Worm (Caenorhabditis elegans) whole organism, young adult: ENCODE measurements around the gene fbxa-157.
A peak's percentile ranks its signal among the peaks of the same experiment; 100 is the strongest.

Experiments used
- B0019.2 ChIP-seq: fragments of 200-800 bp; sonication (Bioruptor generic); conservative IDR thresholded peaks from 2 replicates; pipeline ENCODE4 v1.3.6; 2022; ENCODE audit warnings: missing genetic modification reagents, missing genetic modification characterization, missing compliant biosample characterization
- B0261.1 ChIP-seq: sonication (generic microtip); optimal IDR thresholded peaks from 2 replicates; lab custom pipeline; 2016; ENCODE audit warnings: mild to moderate bottlenecking, missing genetic modification characterization, moderate library complexity, missing compliant biosample characterization
- B0336.3 ChIP-seq: fragments of 200-800 bp; sonication (Bioruptor generic); IDR thresholded peaks from 2 replicates; pipeline ENCODE4 v1.3.6; 2022; ENCODE audit warnings: missing genetic modification characterization, missing compliant biosample characterization
- C17E4.6 ChIP-seq: fragments of 200-800 bp; sonication (Bioruptor generic); IDR thresholded peaks from 2 replicates; pipeline ENCODE4 v1.3.6; 2022; ENCODE audit warnings: missing genetic modification reagents, missing genetic modification characterization, missing compliant biosample characterization
- F52B5.7 ChIP-seq: sonication (generic microtip); optimal IDR thresholded peaks from 2 replicates; lab custom pipeline; 2016; ENCODE audit warnings: mild to moderate bottlenecking, missing genetic modification characterization, missing compliant biosample characterization
- F57C9.4 ChIP-seq: sonication (generic microtip); optimal IDR thresholded peaks from 2 replicates; lab custom pipeline; 2017; ENCODE audit warnings: mild to moderate bottlenecking, missing genetic modification characterization, missing compliant biosample characterization
- K11D2.4 ChIP-seq: fragments of 200-800 bp; sonication (Bioruptor generic); IDR thresholded peaks from 2 replicates; pipeline ENCODE4 v1.3.6; 2022; ENCODE audit warnings: missing genetic modification reagents, missing genetic modification characterization, missing compliant biosample characterization
- Y53F4B.3 ChIP-seq: fragments of 200-800 bp; sonication (Bioruptor generic); IDR thresholded peaks from 2 replicates; pipeline ENCODE4 v1.3.6; 2022; ENCODE audit warnings: missing genetic modification reagents, missing genetic modification characterization, missing compliant biosample characterization
- Y67H2A.10 ChIP-seq: fragments of 200-800 bp; sonication (Bioruptor generic); conservative IDR thresholded peaks from 2 replicates; pipeline ENCODE4 v1.3.6; 2022; ENCODE audit warnings: missing genetic modification reagents, missing genetic modification characterization, missing compliant biosample characterization
- Y95B8A.8 ChIP-seq: fragments of 200-800 bp; sonication (Bioruptor generic); IDR thresholded peaks from 2 replicates; pipeline ENCODE4 v1.3.6; 2022; ENCODE audit warnings: missing genetic modification reagents, missing genetic modification characterization, missing compliant biosample characterization
- attf-3 ChIP-seq: fragments of 200-800 bp; sonication (Bioruptor generic); conservative IDR thresholded peaks from 2 replicates; pipeline ENCODE4 v1.3.6; 2022; ENCODE audit warnings: missing genetic modification reagents, missing genetic modification characterization, missing compliant biosample characterization
- attf-5 ChIP-seq: fragments of 200-800 bp; sonication (Bioruptor generic); optimal IDR thresholded peaks from 2 replicates; lab custom pipeline; 2018; ENCODE audit warnings: mild to moderate bottlenecking, missing genetic modification characterization, missing compliant biosample characterization
- bed-1 ChIP-seq: fragments of 200-800 bp; sonication (Bioruptor generic); IDR thresholded peaks from 2 replicates; pipeline ENCODE4 v1.3.6; 2022; ENCODE audit warnings: missing genetic modification reagents, missing genetic modification characterization, missing compliant biosample characterization
- bed-2 ChIP-seq: fragments of 200-800 bp; sonication (Bioruptor generic); IDR thresholded peaks from 2 replicates; pipeline ENCODE4 v1.3.6; 2022; ENCODE audit warnings: missing genetic modification reagents, missing genetic modification characterization, missing compliant biosample characterization
- cebp-1 ChIP-seq, 2 experiments: fragments of 200-800 bp in 1 of 2; sonication (Bioruptor generic) in 1 of 2; sonication (generic microtip) in 1 of 2; IDR thresholded peaks in 1 of 2; optimal IDR thresholded peaks in 1 of 2; 2 replicates each; pipeline versions ENCODE4 v1.3.6 to Lab custom; 2017 to 2022; ENCODE audit warnings: missing compliant biosample characterization in 2 of 2, missing genetic modification characterization in 2 of 2, mild to moderate bottlenecking in 1 of 2, missing genetic modification reagents in 1 of 2, moderate library complexity in 1 of 2
- ceh-27 ChIP-seq: fragments of 200-800 bp; sonication (Bioruptor generic); optimal IDR thresholded peaks from 2 replicates; lab custom pipeline; 2018; ENCODE audit warnings: mild to moderate bottlenecking, missing genetic modification characterization, moderate library complexity, missing compliant biosample characterization
- ceh-58 ChIP-seq: fragments of 200-800 bp; sonication (Bioruptor generic); IDR thresholded peaks from 2 replicates; pipeline ENCODE4 v1.3.6; 2022; ENCODE audit warnings: missing genetic modification characterization, missing compliant biosample characterization
- dpl-1 ChIP-seq: fragments of 150-350 bp; optimal IDR thresholded peaks from 2 replicates; lab custom pipeline; 2014; ENCODE audit warnings: missing biosample characterization, missing genetic modification reagents, missing genetic modification characterization
- egl-44 ChIP-seq: fragments of 200-800 bp; sonication (Bioruptor generic); IDR thresholded peaks from 2 replicates; pipeline ENCODE4 v1.3.6; 2022; ENCODE audit warnings: missing genetic modification reagents, missing genetic modification characterization, missing compliant biosample characterization
- egrh-3 ChIP-seq: fragments of 200-800 bp; sonication (Bioruptor generic); IDR thresholded peaks from 2 replicates; pipeline ENCODE4 v1.3.6; 2022; ENCODE audit warnings: missing genetic modification reagents, missing genetic modification characterization, missing compliant biosample characterization
- ets-4 ChIP-seq: fragments of 200-800 bp; sonication (Bioruptor generic); optimal IDR thresholded peaks from 2 replicates; lab custom pipeline; 2018; ENCODE audit warnings: mild to moderate bottlenecking, missing genetic modification characterization, missing compliant biosample characterization
- him-1 ChIP-seq: sonication (generic microtip); optimal IDR thresholded peaks from 2 replicates; lab custom pipeline; 2016; ENCODE audit warnings: missing genotype, missing genetic modification reagents, missing genetic modification characterization, missing compliant biosample characterization
- hlh-26 ChIP-seq: fragments of 200-800 bp; sonication (Bioruptor generic); conservative IDR thresholded peaks from 2 replicates; pipeline ENCODE4 v1.3.6; 2022; ENCODE audit warnings: missing genetic modification reagents, missing genetic modification characterization, missing compliant biosample characterization
- hmg-20 ChIP-seq: fragments of 200-800 bp; sonication (Bioruptor generic); IDR thresholded peaks from 2 replicates; pipeline ENCODE4 v1.3.6; 2022; ENCODE audit warnings: missing genetic modification reagents, missing genetic modification characterization, missing compliant biosample characterization
- lag-1 ChIP-seq: fragments of 200-800 bp; sonication (Bioruptor generic); IDR thresholded peaks from 2 replicates; pipeline ENCODE4 v1.3.6; 2022; ENCODE audit warnings: missing genetic modification reagents, missing genetic modification characterization, missing compliant biosample characterization
- lin-54 ChIP-seq: fragments of 200-800 bp; sonication (Bioruptor generic); optimal IDR thresholded peaks from 2 replicates; lab custom pipeline; 2018; ENCODE audit warnings: mild to moderate bottlenecking, missing genetic modification characterization, missing compliant biosample characterization
- lsy-27 ChIP-seq: sonication (generic microtip); optimal IDR thresholded peaks from 2 replicates; lab custom pipeline; 2017; ENCODE audit warnings: missing genetic modification characterization, mild to moderate bottlenecking, missing compliant biosample characterization, antibody characterized with exemption, missing genotype, borderline replicate concordance; ENCODE audit not compliant: insufficient read depth
- madf-10 ChIP-seq: sonication (generic microtip); optimal IDR thresholded peaks from 2 replicates; lab custom pipeline; 2016; ENCODE audit warnings: mild to moderate bottlenecking, missing genetic modification characterization, missing compliant biosample characterization
- madf-6 ChIP-seq: fragments of 200-800 bp; sonication (Bioruptor generic); IDR thresholded peaks from 2 replicates; pipeline ENCODE4 v1.3.6; 2022; ENCODE audit warnings: missing genetic modification reagents, missing genetic modification characterization, missing compliant biosample characterization
- madf-8 ChIP-seq: fragments of 200-800 bp; sonication (Bioruptor generic); conservative IDR thresholded peaks from 2 replicates; pipeline ENCODE4 v1.3.6; 2022; ENCODE audit warnings: missing genetic modification reagents, missing genetic modification characterization, missing compliant biosample characterization
- mes-4 ChIP-seq: sonication (generic microtip); optimal IDR thresholded peaks from 2 replicates; lab custom pipeline; 2016; ENCODE audit warnings: missing genotype, missing genetic modification characterization, missing compliant biosample characterization
- nfya-2 ChIP-seq: fragments of 200-800 bp; sonication (Bioruptor generic); IDR thresholded peaks from 2 replicates; pipeline ENCODE4 v1.3.6; 2022; ENCODE audit warnings: missing genetic modification reagents, missing genetic modification characterization, missing compliant biosample characterization
- nhr-120 ChIP-seq: fragments of 200-800 bp; sonication (Bioruptor generic); IDR thresholded peaks from 2 replicates; pipeline ENCODE4 v1.3.6; 2022; ENCODE audit warnings: missing genetic modification characterization, missing compliant biosample characterization
- nhr-179 ChIP-seq: sonication (generic microtip); optimal IDR thresholded peaks from 2 replicates; lab custom pipeline; 2016; ENCODE audit warnings: mild to moderate bottlenecking, missing genetic modification characterization, missing compliant biosample characterization
- pha-4 ChIP-seq: fragments of 150-350 bp; sonication (generic microtip); optimal IDR thresholded peaks from 2 replicates; lab custom pipeline; 2014; ENCODE audit warnings: missing biosample characterization, missing genetic modification reagents, missing genetic modification characterization
- rec-8 ChIP-seq, 2 experiments: sonication (generic microtip); optimal IDR thresholded peaks; 2 replicates each; lab custom pipeline; 2016; ENCODE audit warnings: mild to moderate bottlenecking in 2 of 2, missing genetic modification characterization in 2 of 2, missing genetic modification reagents in 2 of 2, missing genotype in 2 of 2, missing biosample characterization in 1 of 2, missing compliant biosample characterization in 1 of 2, moderate library complexity in 1 of 2
- rpc-1 ChIP-seq, 2 experiments: fragments of 150-350 bp in 1 of 2; sonication (generic microtip) in 1 of 2; optimal IDR thresholded peaks; 2 replicates each; lab custom pipeline; 2014 to 2018; ENCODE audit warnings: missing biosample characterization in 1 of 2, missing genetic modification characterization in 1 of 2, missing genetic modification reagents in 1 of 2, missing genotype in 1 of 2
- sdz-38 ChIP-seq: sonication (generic microtip); optimal IDR thresholded peaks from 2 replicates; lab custom pipeline; 2016; ENCODE audit warnings: missing genotype, missing genetic modification characterization, missing compliant biosample characterization
- snpc-1.1 ChIP-seq: sonication (generic microtip); optimal IDR thresholded peaks from 2 replicates; lab custom pipeline; 2017; ENCODE audit warnings: missing genetic modification characterization, mild to moderate bottlenecking, missing compliant biosample characterization, antibody characterized with exemption, moderate library complexity, missing genotype, missing genetic modification reagents; ENCODE audit not compliant: insufficient read depth
- snpc-1.3 ChIP-seq: sonication (generic microtip); optimal IDR thresholded peaks from 2 replicates; lab custom pipeline; 2017; ENCODE audit warnings: missing genetic modification characterization, mild to moderate bottlenecking, missing compliant biosample characterization, antibody characterized with exemption, moderate library complexity, missing genotype, missing genetic modification reagents; ENCODE audit not compliant: insufficient read depth
- snpc-4 ChIP-seq, 5 experiments: fragments of 150-350 bp in 1 of 5; sonication (generic microtip) in 4 of 5; optimal IDR thresholded peaks; 2 replicates each; lab custom pipeline; 2014 to 2018; ENCODE audit warnings: missing genetic modification characterization in 5 of 5, missing biosample characterization in 3 of 5, antibody characterized with exemption in 2 of 5, mild to moderate bottlenecking in 2 of 5, missing compliant biosample characterization in 2 of 5, missing genotype in 2 of 5, moderate library complexity in 2 of 5, missing genetic modification reagents in 1 of 5
- sptf-2 ChIP-seq: fragments of 200-800 bp; sonication (Bioruptor generic); optimal IDR thresholded peaks from 2 replicates; lab custom pipeline; 2018; ENCODE audit warnings: mild to moderate bottlenecking, missing genetic modification characterization, missing compliant biosample characterization
- tbp1 ChIP-seq: fragments of 200-800 bp; sonication (Bioruptor generic); optimal IDR thresholded peaks from 2 replicates; lab custom pipeline; 2018; ENCODE audit warnings: mild to moderate bottlenecking, missing genetic modification characterization, missing compliant biosample characterization
- unc-130 ChIP-seq: sonication (generic microtip); optimal IDR thresholded peaks from 2 replicates; lab custom pipeline; 2016; ENCODE audit warnings: missing genetic modification reagents, missing genetic modification characterization, missing compliant biosample characterization
- ztf-22 ChIP-seq: fragments of 200-800 bp; sonication (Bioruptor generic); optimal IDR thresholded peaks from 2 replicates; lab custom pipeline; 2018; ENCODE audit warnings: mild to moderate bottlenecking, missing genetic modification characterization, moderate library complexity, missing compliant biosample characterization
- ztf-28 ChIP-seq: fragments of 200-800 bp; sonication (Bioruptor generic); IDR thresholded peaks from 2 replicates; pipeline ENCODE4 v1.3.6; 2022; ENCODE audit warnings: missing genetic modification reagents, missing genetic modification characterization, missing compliant biosample characterization
- ztf-3 ChIP-seq: fragments of 200-800 bp; sonication (Bioruptor generic); optimal IDR thresholded peaks from 2 replicates; lab custom pipeline; 2018; ENCODE audit warnings: mild to moderate bottlenecking, missing genetic modification characterization, missing compliant biosample characterization

The fbxa-157 gene

ce11 chrV:17871049-17871448 lies 28.6 kb upstream of the fbxa-157 start, which contains the start of gene phf-14 (continued):
- TF ChIP-seq egl-44 (GFP tag; lab: Robert Waterston, UW) (no peak), bed-2 (no peak), lag-1 (no peak), hmg-20 (GFP tag; lab: Robert Waterston, UW) (no peak), Y95B8A.8 (GFP tag; lab: Robert Waterston, UW) (no peak), ztf-3 (GFP tag; lab: Kevin White, UChicago) (no peak), nhr-120 (GFP tag; lab: Robert Waterston, UW) (no peak), pha-4 (tag; lab: Kevin White, UChicago) (no peak), F57C9.4 (no peak), tbp1 (GFP tag; lab: Kevin White, UChicago) (peak; percentile 27), F52B5.7 (tag; lab: Kevin White, UChicago) (no peak), attf-3 (no peak), snpc-4 (GFP tag; optimal IDR thresholded peaks at IDR 0.05; lab: Kevin White, UChicago) (no peak), snpc-4 (tag; optimal IDR thresholded peaks at IDR 0.05; lab: Kevin White, UChicago) (peak; percentile 18 to 50 (median 38)), ztf-28 (GFP tag; lab: Robert Waterston, UW) (no peak), nfya-2 (GFP tag; lab: Robert Waterston, UW) (no peak), him-1 (tag; lab: Kevin White, UChicago) (no peak), bed-1 (GFP tag; lab: Robert Waterston, UW) (no peak), snpc-1.1 (tag; lab: Kevin White, UChicago) (no peak), hlh-26 (GFP tag; lab: Robert Waterston, UW) (no peak), Y53F4B.3 (GFP tag; lab: Robert Waterston, UW) (no peak), K11D2.4 (GFP tag; lab: Robert Waterston, UW) (peak; percentile 32; the same call in 1 of the 2 replicates), attf-5 (GFP tag; lab: Kevin White, UChicago) (peak; percentile 47), C17E4.6 (no peak), madf-8 (GFP tag; lab: Robert Waterston, UW) (no peak), cebp-1 (GFP tag; IDR thresholded peaks at IDR 0.05; lab: Robert Waterston, UW) (no peak), cebp-1 (tag; optimal IDR thresholded peaks at IDR 0.05; lab: Kevin White, UChicago) (peak; percentile 27), egrh-3 (GFP tag; lab: Robert Waterston, UW) (no peak), B0261.1 (tag; lab: Kevin White, UChicago) (no peak), snpc-1.3 (peak; percentile 41), nhr-179 (tag; lab: Kevin White, UChicago) (no peak), madf-6 (GFP tag; lab: Robert Waterston, UW) (peak; percentile 76), lsy-27 (tag; lab: Kevin White, UChicago) (no peak), Y67H2A.10 (GFP tag; lab: Robert Waterston, UW) (no peak), sdz-38 (tag; lab: Kevin White, UChicago) (no peak), dpl-1 (GFP tag; lab: Kevin White, UChicago) (no peak), lin-54 (GFP tag; lab: Kevin White, UChicago) (peak; percentile 72), B0336.3 (GFP tag; lab: Robert Waterston, UW) (no peak), unc-130 (GFP tag; lab: Kevin White, UChicago) (no peak), rpc-1 (optimal IDR thresholded peaks at IDR 0.05; lab: Kevin White, UChicago) (no peak), rpc-1 (tag; optimal IDR thresholded peaks at IDR 0.05; lab: Kevin White, UChicago) (no peak), ceh-58 (GFP tag; lab: Robert Waterston, UW) (no peak), rec-8 (tag; optimal IDR thresholded peaks at IDR 0.05; lab: Kevin White, UChicago) (no peak), madf-10 (tag; lab: Kevin White, UChicago) (no peak), mes-4 (tag; lab: Kevin White, UChicago) (no peak), ztf-22 (no peak), ceh-27 (GFP tag; lab: Kevin White, UChicago) (no peak), ets-4 (GFP tag; lab: Kevin White, UChicago) (no peak), B0019.2 (GFP tag; lab: Robert Waterston, UW) (no peak), sptf-2 (GFP tag; lab: Kevin White, UChicago) (no peak)
